Worm (Caenorhabditis elegans) whole organism, L2 larva: ENCODE data around the gene grd-9.

Experiments used
- C34F6.9 ChIP-seq: fragments of 150-350 bp; optimal IDR thresholded peaks from 2 replicates; lab custom pipeline; 2014; ENCODE audit warnings: missing biosample characterization, missing genetic modification characterization
- F13H6.1 ChIP-seq: sonication (generic microtip); optimal IDR thresholded peaks from 2 replicates; lab custom pipeline; 2016; ENCODE audit warnings: missing genetic modification characterization, missing compliant biosample characterization
- R02D3.7 ChIP-seq: fragments of 150-350 bp; optimal IDR thresholded peaks from 2 replicates; lab custom pipeline; 2014; ENCODE audit warnings: missing biosample characterization, missing genetic modification characterization
- Y55F3AM.14 ChIP-seq: fragments of 200-800 bp; sonication (Bioruptor generic); optimal IDR thresholded peaks from 2 replicates; lab custom pipeline; 2018; ENCODE audit warnings: mild to moderate bottlenecking, missing genetic modification characterization, missing compliant biosample characterization
- ZK546.5 ChIP-seq: sonication (generic microtip); optimal IDR thresholded peaks from 2 replicates; lab custom pipeline; 2017; ENCODE audit warnings: missing biosample characterization, missing genetic modification characterization
- alr-1 ChIP-seq: fragments of 150-350 bp; optimal IDR thresholded peaks from 2 replicates; lab custom pipeline; 2014; ENCODE audit warnings: missing biosample characterization, missing genetic modification characterization
- ama-1 ChIP-seq: fragments of 150-350 bp; optimal IDR thresholded peaks from 2 replicates; lab custom pipeline; 2018; ENCODE audit warnings: inconsistent platforms
- blmp-1 ChIP-seq: sonication (generic microtip); optimal IDR thresholded peaks from 2 replicates; lab custom pipeline; 2017; ENCODE audit warnings: missing genetic modification characterization, mild to moderate bottlenecking, missing compliant biosample characterization, antibody characterized with exemption, moderate library complexity; ENCODE audit not compliant: insufficient read depth
- ceh-16 ChIP-seq: fragments of 150-350 bp; optimal IDR thresholded peaks from 2 replicates; lab custom pipeline; 2014; ENCODE audit warnings: missing biosample characterization, missing genetic modification characterization
- ceh-82 ChIP-seq: fragments of 150-350 bp; optimal IDR thresholded peaks from 2 replicates; lab custom pipeline; 2014; ENCODE audit warnings: missing biosample characterization, missing genetic modification characterization
- crh-2 ChIP-seq: sonication (generic microtip); optimal IDR thresholded peaks from 2 replicates; lab custom pipeline; 2017; ENCODE audit warnings: missing biosample characterization, missing genetic modification characterization
- dmd-4 ChIP-seq: sonication (generic microtip); optimal IDR thresholded peaks from 2 replicates; lab custom pipeline; 2017; ENCODE audit warnings: missing biosample characterization, missing genetic modification characterization
- egl-27 ChIP-seq: sonication (generic microtip); optimal IDR thresholded peaks from 3 replicates; lab custom pipeline; 2017; ENCODE audit warnings: missing biosample characterization, missing genetic modification reagents, missing genetic modification characterization
- elt-3 ChIP-seq: sonication (generic microtip); optimal IDR thresholded peaks from 2 replicates; lab custom pipeline; 2017; ENCODE audit warnings: missing biosample characterization, missing genetic modification characterization
- fos-1 ChIP-seq: fragments of 150-350 bp; optimal IDR thresholded peaks from 2 replicates; lab custom pipeline; 2014; ENCODE audit warnings: missing biosample characterization, missing genetic modification characterization
- gmeb-1 ChIP-seq: fragments of 150-350 bp; optimal IDR thresholded peaks from 2 replicates; lab custom pipeline; 2014; ENCODE audit warnings: missing biosample characterization, missing genetic modification characterization
- lin-11 ChIP-seq: fragments of 150-350 bp; sonication (generic microtip); optimal IDR thresholded peaks from 2 replicates; lab custom pipeline; 2014; ENCODE audit warnings: missing biosample characterization, missing genetic modification characterization, inconsistent platforms, mixed read lengths
- lin-13 ChIP-seq: fragments of 150-350 bp; optimal IDR thresholded peaks from 2 replicates; lab custom pipeline; 2014; ENCODE audit warnings: missing biosample characterization, missing genetic modification reagents, missing genetic modification characterization
- lin-39 ChIP-seq: fragments of 150-350 bp; optimal IDR thresholded peaks from 2 replicates; lab custom pipeline; 2014; ENCODE audit warnings: missing biosample characterization, missing genetic modification reagents, missing genetic modification characterization
- lsy-2 ChIP-seq, 2 experiments: fragments of 150-350 bp in 1 of 2; sonication (generic microtip) in 1 of 2; optimal IDR thresholded peaks; 2 replicates each; lab custom pipeline; 2014 to 2017; ENCODE audit warnings: missing biosample characterization in 2 of 2, missing genetic modification characterization in 2 of 2
- mbf-1 ChIP-seq: sonication (generic microtip); optimal IDR thresholded peaks from 2 replicates; lab custom pipeline; 2017; ENCODE audit warnings: missing biosample characterization, missing genetic modification characterization
- mdl-1 ChIP-seq, 2 experiments: fragments of 150-350 bp in 1 of 2; sonication (generic microtip) in 1 of 2; optimal IDR thresholded peaks; 2 replicates each; lab custom pipeline; 2017; ENCODE audit warnings: missing biosample characterization in 2 of 2, missing genetic modification characterization in 2 of 2
- nhr-11 ChIP-seq: fragments of 150-350 bp; optimal IDR thresholded peaks from 2 replicates; lab custom pipeline; 2014; ENCODE audit warnings: missing biosample characterization, missing genetic modification characterization
- nhr-12 ChIP-seq: fragments of 150-350 bp; optimal IDR thresholded peaks from 2 replicates; lab custom pipeline; 2014; ENCODE audit warnings: missing biosample characterization, missing genetic modification characterization
- nhr-129 ChIP-seq: fragments of 150-350 bp; optimal IDR thresholded peaks from 2 replicates; lab custom pipeline; 2014; ENCODE audit warnings: missing biosample characterization, missing genetic modification characterization
- nhr-21 ChIP-seq: fragments of 150-350 bp; optimal IDR thresholded peaks from 2 replicates; lab custom pipeline; 2014; ENCODE audit warnings: missing biosample characterization, missing genetic modification characterization
- nhr-23 ChIP-seq: fragments of 150-350 bp; optimal IDR thresholded peaks from 2 replicates; lab custom pipeline; 2014; ENCODE audit warnings: missing biosample characterization, missing genetic modification reagents, missing genetic modification characterization
- nhr-237 ChIP-seq: fragments of 150-350 bp; optimal IDR thresholded peaks from 2 replicates; lab custom pipeline; 2014; ENCODE audit warnings: missing biosample characterization, missing genetic modification characterization
- nhr-6 ChIP-seq: fragments of 150-350 bp; optimal IDR thresholded peaks from 2 replicates; lab custom pipeline; 2014; ENCODE audit warnings: missing biosample characterization, missing genetic modification characterization
- nhr-77 ChIP-seq: fragments of 150-350 bp; optimal IDR thresholded peaks from 2 replicates; lab custom pipeline; 2014; ENCODE audit warnings: missing biosample characterization, missing genetic modification characterization
- peb-1 ChIP-seq: fragments of 150-350 bp; optimal IDR thresholded peaks from 2 replicates; lab custom pipeline; 2014; ENCODE audit warnings: missing biosample characterization, missing genetic modification characterization
- sem-4 ChIP-seq: fragments of 150-350 bp; optimal IDR thresholded peaks from 2 replicates; lab custom pipeline; 2014; ENCODE audit warnings: missing biosample characterization, missing genetic modification reagents, missing genetic modification characterization
- sma-3 ChIP-seq: sonication (generic microtip); optimal IDR thresholded peaks from 2 replicates; lab custom pipeline; 2016; ENCODE audit warnings: missing genetic modification reagents, missing genetic modification characterization, missing compliant biosample characterization
- snpc-4 ChIP-seq: fragments of 150-350 bp; optimal IDR thresholded peaks from 2 replicates; lab custom pipeline; 2014; ENCODE audit warnings: missing biosample characterization, missing genetic modification characterization
- unc-39 ChIP-seq: fragments of 150-350 bp; optimal IDR thresholded peaks from 2 replicates; lab custom pipeline; 2014; ENCODE audit warnings: missing biosample characterization, missing genetic modification characterization
- unc-55 ChIP-seq: fragments of 150-350 bp; sonication (generic microtip); optimal IDR thresholded peaks from 3 replicates; lab custom pipeline; 2014; ENCODE audit warnings: missing biosample characterization, missing genetic modification reagents, missing genetic modification characterization
- unc-62 ChIP-seq: fragments of 150-350 bp; optimal IDR thresholded peaks from 2 replicates; lab custom pipeline; 2014; ENCODE audit warnings: missing biosample characterization, missing genetic modification reagents, missing genetic modification characterization
- zag-1 ChIP-seq: fragments of 150-350 bp; optimal IDR thresholded peaks from 2 replicates; lab custom pipeline; 2014; ENCODE audit warnings: missing biosample characterization, missing genetic modification characterization
- ztf-1 ChIP-seq: fragments of 200-800 bp; sonication (Bioruptor generic); conservative IDR thresholded peaks from 2 replicates; pipeline ENCODE4 v1.3.6; 2022; ENCODE audit warnings: missing genetic modification characterization, missing compliant biosample characterization
- ztf-11 ChIP-seq: sonication (generic microtip); optimal IDR thresholded peaks from 2 replicates; lab custom pipeline; 2017; ENCODE audit warnings: missing biosample characterization, missing genetic modification characterization
- ztf-4 ChIP-seq: fragments of 150-350 bp; optimal IDR thresholded peaks from 2 replicates; lab custom pipeline; 2014; ENCODE audit warnings: missing biosample characterization, missing genetic modification characterization

Gene grd-9

ce11 chrV:5899940-5900339, 4.8 kb downstream of the grd-9 start, which contains the start of gene srd-16:
TSS of gene srd-16 (minus strand) at chrV:5900040.
- no peak for TF ChIP-seq nhr-21 (tag; lab: Kevin White, UChicago)
- TF ChIP-seq C34F6.9 (tag; lab: Kevin White, UChicago), result no peak
- no peak for TF ChIP-seq ceh-16 (tag; lab: Kevin White, UChicago)
- TF ChIP-seq ZK546.5 (tag; lab: Kevin White, UChicago), result no peak
- no peak for TF ChIP-seq ztf-11
- TF ChIP-seq mdl-1 (tag; optimal IDR thresholded peaks at IDR 0.05; lab: Kevin White, UChicago), result no peak
- no peak for TF ChIP-seq nhr-6 (tag; lab: Kevin White, UChicago)
- no peak for TF ChIP-seq alr-1

ce11 chrV:5901833-5902232, 6.7 kb downstream of the grd-9 start, which contains the start of gene C04E6.5:
TSS of gene C04E6.5 (plus strand) at chrV:5902133.
- TF ChIP-seq alr-1 (no peak), C34F6.9 (tag; lab: Kevin White, UChicago) (no peak), snpc-4 (tag; lab: Kevin White, UChicago) (no peak), nhr-77 (tag; lab: Kevin White, UChicago) (no peak), ceh-82 (tag; lab: Kevin White, UChicago) (no peak), crh-2 (tag; lab: Kevin White, UChicago) (no peak), Y55F3AM.14 (GFP tag; lab: Kevin White, UChicago) (no peak), ceh-16 (tag; lab: Kevin White, UChicago) (no peak), unc-55 (GFP tag; lab: Kevin White, UChicago) (no peak), fos-1 (tag; lab: Kevin White, UChicago) (no peak), nhr-237 (no peak), nhr-129 (tag; lab: Kevin White, UChicago) (no peak), lin-39 (no peak), blmp-1 (tag; lab: Kevin White, UChicago) (no peak), elt-3 (tag; lab: Kevin White, UChicago) (no peak), dmd-4 (tag; lab: Kevin White, UChicago) (no peak), R02D3.7 (no peak)
- TF ChIP-seq, all 48 proteins: peak for 0

- TF ChIP-seq nhr-23 (tag; lab: Kevin White, UChicago) (no peak), zag-1 (tag; lab: Kevin White, UChicago) (no peak), fos-1 (tag; lab: Kevin White, UChicago) (no peak), C34F6.9 (tag; lab: Kevin White, UChicago) (no peak), nhr-11 (tag; lab: Kevin White, UChicago) (no peak), nhr-6 (tag; lab: Kevin White, UChicago) (no peak), unc-39 (tag; lab: Kevin White, UChicago) (no peak), Y55F3AM.14 (GFP tag; lab: Kevin White, UChicago) (no peak), mbf-1 (tag; lab: Kevin White, UChicago) (no peak), nhr-77 (tag; lab: Kevin White, UChicago) (no peak), nhr-21 (tag; lab: Kevin White, UChicago) (no peak), ZK546.5 (tag; lab: Kevin White, UChicago) (no peak), alr-1 (no peak), ama-1 (no peak), F13H6.1 (tag; lab: Kevin White, UChicago) (no peak), unc-62 (GFP tag; lab: Kevin White, UChicago) (no peak)
Measured at ce11 chrV:5906252-5906651, 11.1 kb downstream of the grd-9 start, which contains the start of gene srd-15. TSS of gene srd-15 (minus strand) at chrV:5906352.

ce11 chrV:5907090-5907489, 12.0 kb downstream of the grd-9 start, which contains the start of gene C04E6.4:
TSS of gene C04E6.4 (plus strand) at chrV:5907390.
- TF ChIP-seq unc-62 (GFP tag; lab: Kevin White, UChicago) (no peak), lin-39 (no peak), sem-4 (tag; lab: Kevin White, UChicago) (no peak), gmeb-1 (tag; lab: Kevin White, UChicago) (no peak), lin-11 (no peak), egl-27 (no peak), R02D3.7 (no peak), ztf-4 (tag; lab: Kevin White, UChicago) (no peak)

- TF ChIP-seq elt-3 (tag; lab: Kevin White, UChicago) (no peak), unc-62 (GFP tag; lab: Kevin White, UChicago) (no peak), sma-3 (no peak), zag-1 (tag; lab: Kevin White, UChicago) (no peak), unc-55 (GFP tag; lab: Kevin White, UChicago) (no peak), crh-2 (tag; lab: Kevin White, UChicago) (no peak), egl-27 (no peak), ztf-1 (GFP tag; lab: Robert Waterston, UW) (no peak), peb-1 (tag; lab: Kevin White, UChicago) (no peak), lsy-2 (tag; optimal IDR thresholded peaks at IDR 0.05; lab: Kevin White, UChicago) (no peak), ztf-11 (no peak), lin-13 (no peak), nhr-12 (no peak)
Measured at ce11 chrV:5912426-5912825, 17.3 kb downstream of the grd-9 start, which contains the start of gene C04E6.13. TSS of gene C04E6.13 (plus strand) at chrV:5912726.
